Worm (Caenorhabditis elegans): ENCODE results near the gene F52E1.9.

DNA sequence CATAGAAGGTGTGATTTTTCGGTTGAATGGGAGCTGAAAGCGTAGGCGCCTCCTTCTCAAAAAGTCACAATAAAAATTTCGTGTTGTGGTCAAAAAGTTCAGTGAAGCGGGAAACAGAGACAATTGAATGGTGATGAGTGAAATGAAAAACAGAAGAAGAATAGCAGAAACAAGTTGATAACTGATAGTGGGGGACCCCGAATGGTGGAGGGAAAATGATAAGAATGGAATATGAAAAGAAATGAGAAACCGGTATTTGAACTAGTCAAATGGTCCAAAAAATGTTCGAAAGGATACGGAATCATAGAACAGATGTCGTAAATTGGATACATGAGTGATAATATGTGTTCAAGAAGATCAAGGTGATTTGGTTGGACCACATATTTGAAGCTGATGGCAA, 1.9 kb upstream of the F52E1.9 start:
- no peak for TF ChIP-seq ref-1 (GFP tag; conservative IDR thresholded peaks at IDR 0.05)
- no peak for TF ChIP-seq flt-1 (GFP tag; IDR thresholded peaks at IDR 0.05)
- no peak for TF ChIP-seq med-1 (GFP tag; optimal IDR thresholded peaks at IDR 0.05; ENCODE audit: insufficient read depth)
- TF ChIP-seq cog-1 (tag; optimal IDR thresholded peaks at IDR 0.05): no peak
- no peak for TF ChIP-seq T22C8.4 (GFP tag; IDR thresholded peaks at IDR 0.05)
- no peak for TF ChIP-seq ztf-29 (GFP tag; IDR thresholded peaks at IDR 0.05)
- TF ChIP-seq tab-1 (GFP tag; IDR thresholded peaks at IDR 0.05): no peak
- TF ChIP-seq ztf-23 (GFP tag; IDR thresholded peaks at IDR 0.05): no peak
- TF ChIP-seq klf-2 (GFP tag; conservative IDR thresholded peaks at IDR 0.05): no peak
